Worm (Caenorhabditis elegans) whole organism, L1 larva: ENCODE measurements around the gene F14H3.6.

Source experiments
- C16A3.4 ChIP-seq: fragments of 150-350 bp; optimal IDR thresholded peaks from 2 replicates; lab custom pipeline; 2014; ENCODE audit warnings: missing biosample characterization, missing genetic modification characterization
- C34B4.2 ChIP-seq: sonication (generic microtip); optimal IDR thresholded peaks from 2 replicates; lab custom pipeline; 2017; ENCODE audit warnings: mild to moderate bottlenecking, missing genetic modification characterization, missing compliant biosample characterization
- F16B12.6 ChIP-seq: fragments of 150-350 bp; optimal IDR thresholded peaks from 2 replicates; lab custom pipeline; 2014; ENCODE audit warnings: missing biosample characterization, missing genetic modification characterization
- Y116A8C.19 ChIP-seq: sonication (generic microtip); optimal IDR thresholded peaks from 2 replicates; lab custom pipeline; 2016; ENCODE audit warnings: missing compliant biosample characterization, missing genetic modification characterization, borderline replicate concordance
- aha-1 ChIP-seq: fragments of 150-350 bp; optimal IDR thresholded peaks from 2 replicates; lab custom pipeline; 2014; ENCODE audit warnings: missing biosample characterization, missing genetic modification characterization
- blmp-1 ChIP-seq: fragments of 150-350 bp; optimal IDR thresholded peaks from 2 replicates; lab custom pipeline; 2014; ENCODE audit warnings: missing biosample characterization, missing genetic modification characterization
- ceh-63 ChIP-seq: fragments of 200-800 bp; sonication (Bioruptor generic); optimal IDR thresholded peaks from 2 replicates; lab custom pipeline; 2018; ENCODE audit warnings: mild to moderate bottlenecking, missing genetic modification characterization, missing compliant biosample characterization
- ceh-90 ChIP-seq: sonication (generic microtip); optimal IDR thresholded peaks from 2 replicates; lab custom pipeline; 2016; ENCODE audit warnings: missing genetic modification characterization, missing compliant biosample characterization
- dpl-1 ChIP-seq, 3 experiments: fragments of 150-350 bp in 2 of 3; sonication (generic microtip) in 1 of 3; optimal IDR thresholded peaks; 2 replicates each; lab custom pipeline; 2014 to 2017; ENCODE audit warnings: missing biosample characterization in 3 of 3, missing genetic modification characterization in 3 of 3, missing genetic modification reagents in 3 of 3
- dsc-1 ChIP-seq: sonication (generic microtip); optimal IDR thresholded peaks from 2 replicates; lab custom pipeline; 2016; ENCODE audit warnings: mild to moderate bottlenecking, missing genetic modification characterization, missing compliant biosample characterization
- efl-1 ChIP-seq, 4 experiments: fragments of 150-350 bp; optimal IDR thresholded peaks in 3 of 4; peaks in 1 of 4; 1 replicate in 1 of 4; 2 replicates in 3 of 4; lab custom pipeline; 2014; ENCODE audit warnings: missing biosample characterization in 2 of 4, missing genetic modification characterization in 2 of 4, missing genetic modification reagents in 2 of 4
- egl-13 ChIP-seq: sonication (generic microtip); optimal IDR thresholded peaks from 2 replicates; lab custom pipeline; 2016; ENCODE audit warnings: missing genotype, missing genetic modification reagents, missing genetic modification characterization, missing compliant biosample characterization
- elt-2 ChIP-seq: sonication (generic microtip); optimal IDR thresholded peaks from 2 replicates; lab custom pipeline; 2016; ENCODE audit warnings: missing genetic modification characterization, mild to moderate bottlenecking, inconsistent platforms, missing compliant biosample characterization, missing genetic modification reagents
- elt-3 ChIP-seq, 6 experiments: fragments of 150-350 bp in 1 of 6; sonication (generic microtip); optimal IDR thresholded peaks; 2 replicates each; lab custom pipeline; 2017 to 2018; ENCODE audit warnings: missing biosample characterization in 6 of 6, missing genetic modification characterization in 6 of 6, inconsistent platforms in 1 of 6
- ets-5 ChIP-seq: fragments of 200-800 bp; sonication (Bioruptor generic); IDR thresholded peaks from 2 replicates; pipeline ENCODE4 v1.3.6; 2022; ENCODE audit warnings: missing genetic modification characterization, missing compliant biosample characterization
- fkh-8 ChIP-seq: sonication (generic microtip); optimal IDR thresholded peaks from 2 replicates; lab custom pipeline; 2016; ENCODE audit warnings: mild to moderate bottlenecking, missing genetic modification characterization, missing compliant biosample characterization
- hlh-4 ChIP-seq: sonication (generic microtip); optimal IDR thresholded peaks from 2 replicates; lab custom pipeline; 2016; ENCODE audit warnings: mild to moderate bottlenecking, missing genetic modification characterization, missing compliant biosample characterization
- isw-1 ChIP-seq: fragments of 200-800 bp; sonication (Bioruptor generic); IDR thresholded peaks from 2 replicates; pipeline ENCODE4 v1.3.6; 2022; ENCODE audit warnings: missing genetic modification characterization, missing compliant biosample characterization
- jun-1 ChIP-seq: fragments of 150-350 bp; optimal IDR thresholded peaks from 2 replicates; lab custom pipeline; 2014; ENCODE audit warnings: missing biosample characterization, missing genetic modification reagents, missing genetic modification characterization
- lin-14 ChIP-seq: fragments of 200-800 bp; sonication (Bioruptor generic); optimal IDR thresholded peaks from 2 replicates; lab custom pipeline; 2018; ENCODE audit warnings: mild to moderate bottlenecking, missing genetic modification characterization, moderate library complexity, missing compliant biosample characterization
- lin-35 ChIP-seq, 2 experiments: fragments of 150-350 bp; optimal IDR thresholded peaks; 2 replicates each; lab custom pipeline; 2014; ENCODE audit warnings: missing biosample characterization in 2 of 2, missing genetic modification characterization in 2 of 2, missing genetic modification reagents in 2 of 2
- mab-9 ChIP-seq: fragments of 200-800 bp; sonication (Bioruptor generic); IDR thresholded peaks from 2 replicates; pipeline ENCODE4 v1.3.6; 2022; ENCODE audit warnings: missing genetic modification reagents, missing genetic modification characterization, missing compliant biosample characterization
- mdl-1 ChIP-seq, 2 experiments: fragments of 150-350 bp; optimal IDR thresholded peaks; 2 replicates each; lab custom pipeline; 2014 to 2017; ENCODE audit warnings: missing biosample characterization in 2 of 2, missing genetic modification characterization in 2 of 2, inconsistent platforms in 1 of 2
- mep-1 ChIP-seq: fragments of 150-350 bp; optimal IDR thresholded peaks from 2 replicates; lab custom pipeline; 2014; ENCODE audit warnings: missing biosample characterization, missing genetic modification characterization
- nhr-19 ChIP-seq: fragments of 200-800 bp; sonication (Bioruptor generic); conservative IDR thresholded peaks from 2 replicates; pipeline ENCODE4 v1.3.6; 2022; ENCODE audit warnings: missing genetic modification characterization, missing compliant biosample characterization
- nhr-20 ChIP-seq: sonication (generic microtip); optimal IDR thresholded peaks from 2 replicates; lab custom pipeline; 2016; ENCODE audit warnings: mild to moderate bottlenecking, missing genetic modification characterization, missing compliant biosample characterization
- nhr-237 ChIP-seq: fragments of 150-350 bp; optimal IDR thresholded peaks from 2 replicates; lab custom pipeline; 2014; ENCODE audit warnings: missing biosample characterization, missing genetic modification characterization
- nhr-76 ChIP-seq: sonication (generic microtip); optimal IDR thresholded peaks from 2 replicates; lab custom pipeline; 2017; ENCODE audit warnings: missing biosample characterization, missing genetic modification characterization
- nhr-85 ChIP-seq: sonication (generic microtip); peaks from one replicate; lab custom pipeline; 2016; ENCODE audit warnings: missing genetic modification characterization, inconsistent platforms, missing compliant biosample characterization
- pag-3 ChIP-seq: sonication (generic microtip); optimal IDR thresholded peaks from 2 replicates; lab custom pipeline; 2017; ENCODE audit warnings: missing genetic modification characterization, mild to moderate bottlenecking, missing compliant biosample characterization, antibody characterized with exemption, borderline replicate concordance; ENCODE audit not compliant: insufficient read depth
- pqm-1 ChIP-seq: sonication (generic microtip); optimal IDR thresholded peaks from 3 replicates; lab custom pipeline; 2017; ENCODE audit warnings: missing biosample characterization, missing genetic modification characterization
- rnt-1 ChIP-seq: sonication (generic microtip); optimal IDR thresholded peaks from 2 replicates; lab custom pipeline; 2016; ENCODE audit warnings: mild to moderate bottlenecking, missing genetic modification characterization, moderate library complexity, missing compliant biosample characterization
- skn-1 ChIP-seq: fragments of 150-350 bp; optimal IDR thresholded peaks from 2 replicates; lab custom pipeline; 2014; ENCODE audit warnings: missing biosample characterization, missing genetic modification characterization
- snpc-4 ChIP-seq: fragments of 150-350 bp; optimal IDR thresholded peaks from 2 replicates; lab custom pipeline; 2014; ENCODE audit warnings: missing biosample characterization, missing genetic modification characterization
- snu-23 ChIP-seq: sonication (generic microtip); optimal IDR thresholded peaks from 2 replicates; lab custom pipeline; 2016; ENCODE audit warnings: missing genetic modification characterization, missing compliant biosample characterization
- tbx-2 ChIP-seq: sonication (generic microtip); optimal IDR thresholded peaks from 2 replicates; lab custom pipeline; 2016; ENCODE audit warnings: missing genetic modification characterization, missing compliant biosample characterization
- unc-30 ChIP-seq: sonication (generic microtip); optimal IDR thresholded peaks from 2 replicates; lab custom pipeline; 2017; ENCODE audit warnings: missing biosample characterization, missing genetic modification characterization
- unc-62 ChIP-seq: fragments of 150-350 bp; optimal IDR thresholded peaks from 2 replicates; lab custom pipeline; 2014; ENCODE audit warnings: missing biosample characterization, missing genetic modification reagents, missing genetic modification characterization
- unc-98 ChIP-seq: fragments of 200-800 bp; sonication (Bioruptor generic); IDR thresholded peaks from 2 replicates; pipeline ENCODE4 v1.3.6; 2022; ENCODE audit warnings: missing genetic modification characterization, missing compliant biosample characterization
- vab-15 ChIP-seq: sonication (generic microtip); optimal IDR thresholded peaks from 2 replicates; lab custom pipeline; 2017; ENCODE audit warnings: missing genotype, mild to moderate bottlenecking, missing genetic modification characterization, missing compliant biosample characterization
- zag-1 ChIP-seq: fragments of 150-350 bp; optimal IDR thresholded peaks from 2 replicates; lab custom pipeline; 2014; ENCODE audit warnings: missing biosample characterization, missing genetic modification characterization

F14H3.6 gene

ce11 chrV:16058872-16059271 lies at the start of gene F14H3.6:
Gene F14H3.6 (minus strand): TSS chrV:16058893.
- no peak for TF ChIP-seq ceh-63 (GFP tag; lab: Kevin White, UChicago)

ce11 chrV:16103594-16103993 lies 44.9 kb upstream of the F14H3.6 start, which contains the start of gene argk-1:
Gene argk-1 (plus strand): TSS chrV:16103894.
- TF ChIP-seq lin-35 (GFP tag; optimal IDR thresholded peaks at IDR 0.05; lab: Kevin White, UChicago) (no peak), ceh-63 (GFP tag; lab: Kevin White, UChicago) (no peak)
- TF ChIP-seq, all 84 proteins: peak for 0

- TF ChIP-seq tbx-2 (tag; lab: Kevin White, UChicago) (no peak), efl-1 (optimal IDR thresholded peaks at IDR 0.05; lab: Kevin White, UChicago) (no peak), efl-1 (GFP tag; optimal IDR thresholded peaks at IDR 0.05 in 1 of 2; lab: Kevin White, UChicago) (peak in 1 of 2 experiments; percentile 88), unc-62 (GFP tag; lab: Kevin White, UChicago) (no peak), lin-14 (GFP tag; lab: Kevin White, UChicago) (peak; percentile 14), isw-1 (GFP tag; lab: Robert Waterston, UW) (no peak), unc-98 (no peak), ceh-90 (tag; lab: Kevin White, UChicago) (no peak), nhr-20 (tag; lab: Kevin White, UChicago) (peak; percentile 14), nhr-85 (tag; lab: Kevin White, UChicago) (peak; percentile 72), elt-3 (tag; optimal IDR thresholded peaks at IDR 0.05; lab: Kevin White, UChicago) (peak in 3 of 6 experiments; percentile 38 to 67 (median 46)), mdl-1 (tag; optimal IDR thresholded peaks at IDR 0.05; lab: Kevin White, UChicago) (peak in 1 of 2 experiments; percentile 1), snpc-4 (tag; lab: Kevin White, UChicago) (no peak), elt-2 (tag; lab: Kevin White, UChicago) (peak; percentile 49)
Observed at ce11 chrV:16100103-16100730, 41.5 kb upstream of the F14H3.6 start, which contains the start of gene cth-1. Gene cth-1 (plus strand): TSS chrV:16100680.

- TF ChIP-seq mdl-1 (tag; optimal IDR thresholded peaks at IDR 0.05; lab: Kevin White, UChicago) (no peak), nhr-237 (tag; lab: Kevin White, UChicago) (no peak), zag-1 (tag; lab: Kevin White, UChicago) (no peak), elt-2 (tag; lab: Kevin White, UChicago) (no peak), lin-14 (GFP tag; lab: Kevin White, UChicago) (no peak), C34B4.2 (tag; lab: Kevin White, UChicago) (no peak), unc-30 (no peak), snu-23 (GFP tag; lab: Kevin White, UChicago) (no peak), egl-13 (no peak), C16A3.4 (tag; lab: Kevin White, UChicago) (no peak), F16B12.6 (tag; lab: Kevin White, UChicago) (no peak), dpl-1 (GFP tag; optimal IDR thresholded peaks at IDR 0.05; lab: Kevin White, UChicago) (no peak), jun-1 (tag; lab: Kevin White, UChicago) (no peak), mab-9 (GFP tag; lab: Robert Waterston, UW) (no peak), tbx-2 (tag; lab: Kevin White, UChicago) (no peak), nhr-76 (tag; lab: Kevin White, UChicago) (no peak), ets-5 (GFP tag; lab: Robert Waterston, UW) (no peak)
Observed at ce11 chrV:16099441-16099840, 40.7 kb upstream of the F14H3.6 start, which contains the start of gene str-7. Gene str-7 (minus strand): TSS chrV:16099541.

- TF ChIP-seq pqm-1 = no peak
- no peak for TF ChIP-seq aha-1 (tag; lab: Kevin White, UChicago)
- TF ChIP-seq Y116A8C.19 (tag; lab: Kevin White, UChicago) = no peak
- TF ChIP-seq nhr-20 (tag; lab: Kevin White, UChicago) = peak; percentile 39
- no peak for TF ChIP-seq nhr-85 (tag; lab: Kevin White, UChicago)
- TF ChIP-seq mep-1 = peak; percentile 38
- no peak for TF ChIP-seq dpl-1 (GFP tag; optimal IDR thresholded peaks at IDR 0.05; lab: Kevin White, UChicago)
- TF ChIP-seq rnt-1 (tag; lab: Kevin White, UChicago) = peak; percentile 43
- no peak for TF ChIP-seq fkh-8 (tag; lab: Kevin White, UChicago)
- TF ChIP-seq pag-3 (tag; lab: Kevin White, UChicago) = no peak
- TF ChIP-seq vab-15 (tag; lab: Kevin White, UChicago) = no peak
- TF ChIP-seq unc-62 (GFP tag; lab: Kevin White, UChicago) = no peak
- TF ChIP-seq skn-1 (tag; lab: Kevin White, UChicago) = peak; percentile 58
- TF ChIP-seq nhr-19 (GFP tag; lab: Robert Waterston, UW) = peak; percentile 28
- TF ChIP-seq ets-5 (GFP tag; lab: Robert Waterston, UW) = no peak
- no peak for TF ChIP-seq dsc-1
- no peak for TF ChIP-seq tbx-2 (tag; lab: Kevin White, UChicago)
- peak; percentile 81 for TF ChIP-seq blmp-1 (tag; lab: Kevin White, UChicago)
- TF ChIP-seq elt-3 (tag; optimal IDR thresholded peaks at IDR 0.05; lab: Kevin White, UChicago) = peak in 1 of 6 experiments; percentile 58
- no peak for TF ChIP-seq lin-14 (GFP tag; lab: Kevin White, UChicago)
- TF ChIP-seq zag-1 (tag; lab: Kevin White, UChicago) = no peak
- TF ChIP-seq hlh-4 (tag; lab: Kevin White, UChicago) = no peak
Observed at ce11 chrV:16094862-16095261, 36.2 kb upstream of the F14H3.6 start.
